Worm (Caenorhabditis elegans): ENCODE results near the gene K02E2.8.
A peak's percentile ranks its signal among the peaks of the same experiment; 100 is the strongest.

The K02E2.8 gene

ce11 chrV:20344889-20345288, 21.9 kb downstream of the K02E2.8 start, which contains the start of gene Y38H6A.3:
Y38H6A.3 (plus strand) TSS chrV:20345189.
- TF ChIP-seq syd-9 (tag; optimal IDR thresholded peaks at IDR 0.05) (no peak), pros-1 (tag; optimal IDR thresholded peaks at IDR 0.05) (no peak), pha-2 (tag; optimal IDR thresholded peaks at IDR 0.05) (no peak), elt-4 (tag; optimal IDR thresholded peaks at IDR 0.05) (no peak), ahr-1 (tag; optimal IDR thresholded peaks at IDR 0.05) (no peak), K09A11.1 (tag; optimal IDR thresholded peaks at IDR 0.05; ENCODE audit: insufficient read depth) (no peak), ceh-18 (tag; optimal IDR thresholded peaks at IDR 0.05) (no peak), fkh-6 (tag; optimal IDR thresholded peaks at IDR 0.05) (no peak), dmd-4 (tag; optimal IDR thresholded peaks at IDR 0.05; ENCODE audit: borderline replicate concordance) (no peak), sox-4 (tag; optimal IDR thresholded peaks at IDR 0.05) (no peak), pag-3 (tag; optimal IDR thresholded peaks at IDR 0.05; ENCODE audit: borderline replicate concordance) (no peak), hlh-13 (GFP tag; optimal IDR thresholded peaks at IDR 0.05) (no peak), pax-1 (tag; optimal IDR thresholded peaks at IDR 0.05) (no peak)

ce11 chrV:20338870-20339269, 27.9 kb downstream of the K02E2.8 start:
- TF ChIP-seq zip-5 (tag; optimal IDR thresholded peaks at IDR 0.05) (no peak), unc-42 (tag; optimal IDR thresholded peaks at IDR 0.05) (peak; percentile 45)

ce11 chrV:20338020-20338419, 28.7 kb downstream of the K02E2.8 start:
- TF ChIP-seq ceh-48 (tag; optimal IDR thresholded peaks at IDR 0.05) (no peak), unc-42 (tag; optimal IDR thresholded peaks at IDR 0.05) (peak; percentile 38), ceh-34 (tag; optimal IDR thresholded peaks at IDR 0.05) (no peak)

- TF ChIP-seq pha-2 (tag; optimal IDR thresholded peaks at IDR 0.05) (no peak), ref-2 (tag; optimal IDR thresholded peaks at IDR 0.05) (no peak), tbx-7 (tag; optimal IDR thresholded peaks at IDR 0.05) (no peak), gmeb-2 (tag; optimal IDR thresholded peaks at IDR 0.05) (no peak), hlh-8 (tag; optimal IDR thresholded peaks at IDR 0.05) (no peak)
Observed at ce11 chrV:20335264-20335663, 31.5 kb downstream of the K02E2.8 start, which contains the start of gene Y38H6A.5. Y38H6A.5 (minus strand) TSS chrV:20335364.

- no peak for TF ChIP-seq ttx-3 (tag; optimal IDR thresholded peaks at IDR 0.05)
- no peak for TF ChIP-seq pax-1 (tag; optimal IDR thresholded peaks at IDR 0.05)
- TF ChIP-seq madf-2 (tag; optimal IDR thresholded peaks at IDR 0.05), result no peak
- TF ChIP-seq unc-3 (GFP tag; conservative IDR thresholded peaks at IDR 0.05), result no peak
- TF ChIP-seq unc-3 (tag; optimal IDR thresholded peaks at IDR 0.05), result no peak
- TF ChIP-seq nfya-1 (tag; optimal IDR thresholded peaks at IDR 0.05), result no peak
Observed at ce11 chrV:20325417-20325816, 41.3 kb downstream of the K02E2.8 start, which contains the start of gene Y38H6A.1. Y38H6A.1 (plus strand) TSS chrV:20325717.

ce11 chrV:20317442-20317841, 49.3 kb downstream of the K02E2.8 start, which contains the start of gene Y113G7C.1:
Y113G7C.1 (plus strand) TSS chrV:20317742.
- TF ChIP-seq elt-4 (tag; optimal IDR thresholded peaks at IDR 0.05) (no peak), madf-2 (tag; optimal IDR thresholded peaks at IDR 0.05) (no peak), sox-2 (GFP tag; IDR thresholded peaks at IDR 0.05) (no peak), ets-4 (tag; optimal IDR thresholded peaks at IDR 0.05) (no peak), syd-9 (tag; optimal IDR thresholded peaks at IDR 0.05) (no peak), unc-3 (GFP tag; conservative IDR thresholded peaks at IDR 0.05) (no peak), unc-3 (tag; optimal IDR thresholded peaks at IDR 0.05) (no peak), unc-55 (GFP tag; optimal IDR thresholded peaks at IDR 0.05) (no peak), tbx-2 (tag; optimal IDR thresholded peaks at IDR 0.05) (no peak), pha-4 (tag; optimal IDR thresholded peaks at IDR 0.05) (no peak), ceh-9 (tag; optimal IDR thresholded peaks at IDR 0.05) (no peak), ceh-45 (GFP tag; IDR thresholded peaks at IDR 0.05) (no peak), odd-2 (tag; optimal IDR thresholded peaks at IDR 0.05) (no peak), ztf-16 (tag; optimal IDR thresholded peaks at IDR 0.05) (no peak), fkh-6 (tag; optimal IDR thresholded peaks at IDR 0.05) (no peak), sdc-2 (tag; optimal IDR thresholded peaks at IDR 0.05) (no peak), dmd-4 (tag; optimal IDR thresholded peaks at IDR 0.05; ENCODE audit: borderline replicate concordance) (no peak), ama-1 (optimal IDR thresholded peaks at IDR 0.05) (no peak)

All from whole organism, late embryonic.